Fruit fly (Drosophila melanogaster) whole organism, embryonic: Measurements from ENCODE around the gene mRpL39.

Source experiments
- C15 ChIP-seq: fragments of 200-800 bp; sonication (Bioruptor generic); IDR thresholded peaks from 3 replicates; pipeline ENCODE4 v1.3.6; 2022; ENCODE audit warnings: missing biosample characterization, missing genetic modification characterization
- CG10209 ChIP-seq: fragments of 200-800 bp; sonication (Bioruptor generic); optimal IDR thresholded peaks from 3 replicates; lab custom pipeline; 2017; ENCODE audit warnings: missing biosample characterization, mild to moderate bottlenecking, missing genetic modification characterization, missing genetic modification reagents
- CG11093 ChIP-seq: fragments of 200-800 bp; sonication (Bioruptor generic); IDR thresholded peaks from 3 replicates; pipeline ENCODE4 v1.3.6; 2022; ENCODE audit warnings: missing biosample characterization, missing genetic modification characterization
- CG12299 ChIP-seq: fragments of 200-800 bp; sonication (Bioruptor generic); optimal IDR thresholded peaks from 2 replicates; lab custom pipeline; 2018; ENCODE audit warnings: missing biosample characterization, mild to moderate bottlenecking, missing genetic modification characterization
- CG12744 ChIP-seq: fragments of 200-800 bp; sonication (Bioruptor generic); optimal IDR thresholded peaks from 2 replicates; lab custom pipeline; 2016; ENCODE audit warnings: missing biosample characterization, missing genetic modification characterization
- CG13296 ChIP-seq: fragments of 200-800 bp; sonication (Bioruptor generic); optimal IDR thresholded peaks from 3 replicates; lab custom pipeline; 2018; ENCODE audit warnings: missing biosample characterization, mild to moderate bottlenecking, missing genetic modification characterization
- CG14710 ChIP-seq: fragments of 200-800 bp; sonication (Bioruptor generic); optimal IDR thresholded peaks from 3 replicates; lab custom pipeline; 2019; ENCODE audit warnings: missing biosample characterization, mild to moderate bottlenecking, missing genetic modification characterization, moderate library complexity
- CG15601 ChIP-seq: fragments of 200-800 bp; sonication (Bioruptor generic); optimal IDR thresholded peaks from 3 replicates; lab custom pipeline; 2019; ENCODE audit warnings: missing biosample characterization, mild to moderate bottlenecking, missing genetic modification characterization, moderate library complexity
- CG1603 ChIP-seq: fragments of 200-800 bp; sonication (Bioruptor generic); optimal IDR thresholded peaks from 2 replicates; lab custom pipeline; 2019; ENCODE audit warnings: missing biosample characterization, mild to moderate bottlenecking, missing genetic modification characterization, moderate library complexity
- CG17328 ChIP-seq: fragments of 200-800 bp; sonication (Bioruptor generic); IDR thresholded peaks from 2 replicates; pipeline ENCODE4 v1.3.6; 2022; ENCODE audit warnings: missing biosample characterization, missing genetic modification characterization
- CG17361 ChIP-seq: fragments of 200-800 bp; sonication (Bioruptor generic); IDR thresholded peaks from 3 replicates; pipeline ENCODE4 v1.3.6; 2022; ENCODE audit warnings: missing biosample characterization, missing genetic modification characterization
- CG2129 ChIP-seq: fragments of 200-800 bp; sonication (Bioruptor generic); IDR thresholded peaks from 2 replicates; pipeline ENCODE4 v1.3.6; 2022; ENCODE audit warnings: missing biosample characterization, missing genetic modification characterization; ENCODE audit not compliant: partially characterized antibody
- CG2678 ChIP-seq: fragments of 200-800 bp; sonication (Bioruptor generic); optimal IDR thresholded peaks from 3 replicates; lab custom pipeline; 2019; ENCODE audit warnings: missing biosample characterization, mild to moderate bottlenecking, missing genetic modification characterization, moderate library complexity
- CG2712 ChIP-seq: fragments of 200-800 bp; optimal IDR thresholded peaks from 3 replicates; lab custom pipeline; 2019; ENCODE audit warnings: missing biosample characterization, mild to moderate bottlenecking, missing genetic modification characterization, moderate library complexity
- CG30403 ChIP-seq: fragments of 200-800 bp; sonication (Bioruptor generic); optimal IDR thresholded peaks from 3 replicates; lab custom pipeline; 2016; ENCODE audit warnings: missing biosample characterization, missing genetic modification characterization
- CG3726 ChIP-seq: fragments of 200-800 bp; sonication (Bioruptor generic); IDR thresholded peaks from 3 replicates; pipeline ENCODE4, ENCODE4 v1.3.6; 2022; ENCODE audit warnings: missing biosample characterization, missing genetic modification characterization
- CG3847 ChIP-seq: fragments of 200-800 bp; sonication (Bioruptor generic); IDR thresholded peaks from 2 replicates; pipeline ENCODE4 v1.3.6; 2022; ENCODE audit warnings: missing biosample characterization, missing genetic modification characterization
- CG6791 ChIP-seq: fragments of 200-800 bp; sonication (Bioruptor generic); IDR thresholded peaks from 3 replicates; pipeline ENCODE4 v1.3.6; 2022; ENCODE audit warnings: missing biosample characterization, missing genetic modification characterization; ENCODE audit not compliant: partially characterized antibody
- CG6854 ChIP-seq: fragments of 200-800 bp; sonication (Bioruptor generic); optimal IDR thresholded peaks from 3 replicates; lab custom pipeline; 2017; ENCODE audit warnings: missing biosample characterization, mild to moderate bottlenecking, missing genetic modification characterization
- CG7987 ChIP-seq: fragments of 200-800 bp; sonication (Bioruptor generic); optimal IDR thresholded peaks from 2 replicates; lab custom pipeline; 2018; ENCODE audit warnings: missing biosample characterization, mild to moderate bottlenecking, missing genetic modification characterization, moderate library complexity
- CG9817 ChIP-seq: fragments of 200-800 bp; sonication (Bioruptor generic); optimal IDR thresholded peaks from 2 replicates; lab custom pipeline; 2018; ENCODE audit warnings: missing biosample characterization, mild to moderate bottlenecking, missing genetic modification characterization, moderate library complexity
- Dip2 ChIP-seq: fragments of 200-800 bp; sonication (Bioruptor generic); IDR thresholded peaks from 2 replicates; pipeline ENCODE4 v1.3.6; 2022; ENCODE audit warnings: missing biosample characterization, missing genetic modification characterization
- Dip3 ChIP-seq: fragments of 200-800 bp; sonication (Bioruptor generic); optimal IDR thresholded peaks from 3 replicates; lab custom pipeline; 2016; ENCODE audit warnings: missing biosample characterization, missing genetic modification characterization
- Lhr ChIP-seq: fragments of 200-800 bp; sonication (Bioruptor generic); optimal IDR thresholded peaks from 3 replicates; lab custom pipeline; 2017; ENCODE audit warnings: mild to moderate bottlenecking, missing biosample characterization, missing genetic modification reagents, missing genetic modification characterization
- NFAT ChIP-seq: fragments of 200-800 bp; sonication (Bioruptor generic); IDR thresholded peaks from 2 replicates; pipeline ENCODE4 v1.3.6; 2022; ENCODE audit warnings: missing biosample characterization, missing genetic modification characterization
- Sox100B ChIP-seq: fragments of 200-800 bp; sonication (Bioruptor generic); optimal IDR thresholded peaks from 3 replicates; lab custom pipeline; 2018; ENCODE audit warnings: missing biosample characterization, mild to moderate bottlenecking, missing genetic modification characterization
- ab ChIP-seq: fragments of 200-800 bp; sonication (Bioruptor generic); optimal IDR thresholded peaks from 2 replicates; lab custom pipeline; 2016; ENCODE audit warnings: missing biosample characterization, missing genetic modification characterization
- abd-A ChIP-seq: fragments of 200-800 bp; sonication (Bioruptor generic); optimal IDR thresholded peaks from 3 replicates; lab custom pipeline; 2019; ENCODE audit warnings: missing biosample characterization, mild to moderate bottlenecking, missing genetic modification characterization, moderate library complexity
- bigmax ChIP-seq: fragments of 200-800 bp; sonication (Bioruptor generic); optimal IDR thresholded peaks from 2 replicates; lab custom pipeline; 2018; ENCODE audit warnings: missing biosample characterization, mild to moderate bottlenecking, missing genetic modification characterization
- cad ChIP-seq: fragments of >200 bp; optimal IDR thresholded peaks from 2 replicates; lab custom pipeline; 2017; ENCODE audit warnings: missing biosample characterization, missing genetic modification characterization
- danr ChIP-seq: fragments of 200-800 bp; sonication (Bioruptor generic); IDR thresholded peaks from 2 replicates; pipeline ENCODE4 v1.3.6; 2022; ENCODE audit warnings: missing biosample characterization, missing genetic modification characterization
- eyg ChIP-seq: fragments of 200-800 bp; sonication (Bioruptor generic); optimal IDR thresholded peaks from 3 replicates; lab custom pipeline; 2016; ENCODE audit warnings: missing biosample characterization, missing genetic modification characterization
- gfzf ChIP-seq: fragments of 200-800 bp; sonication (Bioruptor generic); optimal IDR thresholded peaks from 2 replicates; lab custom pipeline; 2016; ENCODE audit warnings: missing biosample characterization, mild to moderate bottlenecking, missing genetic modification characterization, moderate library complexity
- gt ChIP-seq: fragments of 200-800 bp; sonication (Bioruptor generic); IDR thresholded peaks from 2 replicates; pipeline ENCODE4 v1.3.6; 2022; ENCODE audit warnings: missing biosample characterization, missing genetic modification characterization
- ken ChIP-seq: fragments of 200-800 bp; sonication (Bioruptor generic); IDR thresholded peaks from 3 replicates; pipeline ENCODE4 v1.3.6; 2022; ENCODE audit warnings: missing biosample characterization, missing genetic modification characterization
- knrl ChIP-seq: fragments of 200-800 bp; sonication (Bioruptor generic); IDR thresholded peaks from 3 replicates; pipeline ENCODE4 v1.3.6; 2022; ENCODE audit warnings: missing biosample characterization, missing genetic modification characterization; ENCODE audit not compliant: partially characterized antibody
- oc ChIP-seq: fragments of 200-800 bp; sonication (Bioruptor generic); optimal IDR thresholded peaks from 2 replicates; lab custom pipeline; 2018; ENCODE audit warnings: missing biosample characterization, mild to moderate bottlenecking, missing genetic modification characterization, moderate library complexity
- p53 ChIP-seq: fragments of 200-800 bp; sonication (Bioruptor generic); optimal IDR thresholded peaks from 2 replicates; lab custom pipeline; 2016; ENCODE audit warnings: missing biosample characterization, missing genetic modification characterization
- pfk ChIP-seq: fragments of 200-800 bp; sonication (Bioruptor generic); optimal IDR thresholded peaks from 2 replicates; lab custom pipeline; 2018; ENCODE audit warnings: missing biosample characterization, mild to moderate bottlenecking, missing genetic modification characterization, moderate library complexity
- pros ChIP-seq: fragments of 200-800 bp; sonication (Bioruptor generic); optimal IDR thresholded peaks from 3 replicates; lab custom pipeline; 2019; ENCODE audit warnings: missing biosample characterization, mild to moderate bottlenecking, missing genetic modification characterization, moderate library complexity
- sisA ChIP-seq: fragments of 200-800 bp; sonication (Bioruptor generic); IDR thresholded peaks from 2 replicates; pipeline ENCODE4 v1.3.6; 2022; ENCODE audit warnings: missing biosample characterization, missing genetic modification characterization
- slp2 ChIP-seq: fragments of 200-800 bp; sonication (Bioruptor generic); optimal IDR thresholded peaks from 2 replicates; lab custom pipeline; 2016; ENCODE audit warnings: missing biosample characterization, missing genetic modification characterization
- so ChIP-seq: fragments of 200-800 bp; sonication (Bioruptor generic); IDR thresholded peaks from 3 replicates; pipeline ENCODE4 v1.3.6; 2022; ENCODE audit warnings: missing biosample characterization, missing genetic modification characterization
- sug ChIP-seq: fragments of 200-800 bp; optimal IDR thresholded peaks from 2 replicates; lab custom pipeline; 2019; ENCODE audit warnings: missing biosample characterization, mild to moderate bottlenecking, missing genetic modification characterization, moderate library complexity
- trem ChIP-seq: fragments of 200-800 bp; optimal IDR thresholded peaks from 3 replicates; lab custom pipeline; 2019; ENCODE audit warnings: missing biosample characterization, mild to moderate bottlenecking, missing genetic modification characterization, moderate library complexity
- usp ChIP-seq: fragments of >200 bp; optimal IDR thresholded peaks from 2 replicates; lab custom pipeline; 2017; ENCODE audit warnings: missing biosample characterization, missing genetic modification characterization
- vvl ChIP-seq: fragments of 200-800 bp; sonication (Bioruptor generic); IDR thresholded peaks from 2 replicates; pipeline ENCODE4 v1.3.6; 2022; ENCODE audit warnings: missing biosample characterization, missing genetic modification characterization
- wek ChIP-seq: fragments of 200-800 bp; sonication (Bioruptor generic); optimal IDR thresholded peaks from 3 replicates; lab custom pipeline; 2018; ENCODE audit warnings: missing biosample characterization, mild to moderate bottlenecking, missing genetic modification characterization, moderate library complexity
- zf30C ChIP-seq: fragments of 200-800 bp; sonication (Bioruptor generic); optimal IDR thresholded peaks from 3 replicates; lab custom pipeline; 2018; ENCODE audit warnings: missing biosample characterization, mild to moderate bottlenecking, missing genetic modification characterization

The mRpL39 gene

dm6 chr3L:15011638-15012335 lies 12.3 kb upstream of the mRpL39 start (continued):
- TF ChIP-seq sug (tag; lab: Kevin White, UChicago) = peak; percentile 52
- TF ChIP-seq CG12299 (tag; lab: Kevin White, UChicago) = peak; percentile 62
- peak; percentile 39; the same call in 1 of the 2 replicates for TF ChIP-seq danr (GFP tag; lab: Robert Waterston, UW)
- no peak for TF ChIP-seq gt (GFP tag; lab: Robert Waterston, UW)
- TF ChIP-seq ken = peak; percentile 65; the same call in 2 of the 3 replicates
- TF ChIP-seq CG6854 (GFP tag; lab: Kevin White, UChicago) = peak; percentile 30
- TF ChIP-seq CG1603 (tag; lab: Kevin White, UChicago) = peak; percentile 37
- peak; percentile 81 for TF ChIP-seq CG30403
- TF ChIP-seq usp = no peak
- TF ChIP-seq ab (GFP tag; lab: Kevin White, UChicago) = no peak
- TF ChIP-seq CG12744 (GFP tag; lab: Kevin White, UChicago) = no peak
- TF ChIP-seq Dip2 (GFP tag; lab: Robert Waterston, UW) = no peak
- TF ChIP-seq so (GFP tag; lab: Robert Waterston, UW) = peak; percentile 69; the same call in 1 of the 3 replicates
- TF ChIP-seq CG9817 = peak; percentile 68
- TF ChIP-seq cad (GFP tag; lab: Kevin White, UChicago) = no peak
- TF ChIP-seq CG3847 = peak; percentile 50; the same call in 1 of the 2 replicates
- peak; percentile 72 for TF ChIP-seq CG15601
- TF ChIP-seq pfk (GFP tag; lab: Kevin White, UChicago) = no peak
- no peak for TF ChIP-seq pros (GFP tag; lab: Kevin White, UChicago)
- TF ChIP-seq C15 (GFP tag; lab: Robert Waterston, UW) = no peak
- no peak for TF ChIP-seq knrl (GFP tag; lab: Robert Waterston, UW)
- peak; percentile 71 for TF ChIP-seq CG13296 (GFP tag; lab: Kevin White, UChicago)
- TF ChIP-seq CG2712 (tag; lab: Kevin White, UChicago) = peak; percentile 88
- peak; percentile 87 for TF ChIP-seq CG2678 (tag; lab: Kevin White, UChicago)
- TF ChIP-seq wek (GFP tag; lab: Kevin White, UChicago) = no peak
- peak; percentile 33 for TF ChIP-seq Lhr (GFP tag; lab: Kevin White, UChicago)
- TF ChIP-seq sisA (GFP tag; lab: Robert Waterston, UW) = peak; percentile 80
- peak; percentile 84 for TF ChIP-seq CG17361
- TF ChIP-seq NFAT (GFP tag; lab: Robert Waterston, UW) = peak; percentile 27; the same call in 1 of the 2 replicates
- peak; percentile 31 for TF ChIP-seq CG7987 (GFP tag; lab: Kevin White, UChicago)
- TF ChIP-seq oc (tag; lab: Kevin White, UChicago) = peak; percentile 64
- peak; percentile 74 for TF ChIP-seq trem (tag; lab: Kevin White, UChicago)
- TF ChIP-seq CG10209 (GFP tag; lab: Kevin White, UChicago) = peak; percentile 45
- TF ChIP-seq bigmax (GFP tag; lab: Kevin White, UChicago) = no peak
- no peak for TF ChIP-seq eyg (GFP tag; lab: Kevin White, UChicago)
- TF ChIP-seq CG14710 = peak; percentile 80
- 0 out of 3 replicates have a peak, but pooled peaks have one; percentile 36 for TF ChIP-seq CG11093 (GFP tag; lab: Robert Waterston, UW)
- no peak for TF ChIP-seq Dip3 (GFP tag; lab: Kevin White, UChicago)
- TF ChIP-seq Sox100B = peak; percentile 80
- no peak; the same call in 2 of the 3 replicates for TF ChIP-seq CG3726 (GFP tag; lab: Robert Waterston, UW)
- peak; percentile 77 for TF ChIP-seq vvl (GFP tag; lab: Robert Waterston, UW)
- peak; percentile 20 for TF ChIP-seq slp2 (GFP tag; lab: Kevin White, UChicago)
- TF ChIP-seq zf30C (GFP tag; lab: Kevin White, UChicago) = peak; percentile 63
- TF ChIP-seq abd-A (tag; lab: Kevin White, UChicago) = no peak
- TF ChIP-seq CG17328 (GFP tag; lab: Robert Waterston, UW) = peak; percentile 75
- TF ChIP-seq gfzf = no peak
- TF ChIP-seq CG6791 (GFP tag; lab: Robert Waterston, UW) = no peak
- no peak for TF ChIP-seq CG2129
- no peak for TF ChIP-seq p53 (GFP tag; lab: Kevin White, UChicago)
